Worm (Caenorhabditis elegans) whole organism, L4 larva: ENCODE data around the gene CD4.8.

Experiments used
- D1046.2 ChIP-seq: fragments of 200-800 bp; sonication (Bioruptor generic); IDR thresholded peaks from 2 replicates; pipeline ENCODE4 v1.3.6; 2022; ENCODE audit warnings: missing genetic modification characterization, missing compliant biosample characterization
- F10B5.3 ChIP-seq: sonication (generic microtip); optimal IDR thresholded peaks from 2 replicates; lab custom pipeline; 2016; ENCODE audit warnings: mild to moderate bottlenecking, missing genetic modification characterization, missing compliant biosample characterization
- F37D6.2 ChIP-seq: sonication (generic microtip); optimal IDR thresholded peaks from 2 replicates; lab custom pipeline; 2016; ENCODE audit warnings: mild to moderate bottlenecking, missing genetic modification characterization, missing compliant biosample characterization
- F44E2.7 ChIP-seq: fragments of 200-800 bp; sonication (Bioruptor generic); IDR thresholded peaks from 2 replicates; pipeline ENCODE4 v2.1.2; 2022; ENCODE audit warnings: missing genetic modification characterization, missing compliant biosample characterization
- T20F7.1 ChIP-seq: fragments of 200-800 bp; sonication (Bioruptor generic); optimal IDR thresholded peaks from 2 replicates; lab custom pipeline; 2018; ENCODE audit warnings: mild to moderate bottlenecking, missing genetic modification characterization, missing compliant biosample characterization
- T26A8.4 ChIP-seq: fragments of 200-800 bp; sonication (Bioruptor generic); IDR thresholded peaks from 2 replicates; pipeline ENCODE4 v1.3.6; 2022; ENCODE audit warnings: missing genetic modification characterization, missing compliant biosample characterization
- Y105C5A.15 ChIP-seq: fragments of 200-800 bp; sonication (Bioruptor generic); IDR thresholded peaks from 2 replicates; pipeline ENCODE4 v1.3.6; 2022; ENCODE audit warnings: missing genetic modification characterization, missing compliant biosample characterization
- Y48G9A.11 ChIP-seq: fragments of 200-800 bp; sonication (Bioruptor generic); IDR thresholded peaks from 2 replicates; pipeline ENCODE4 v1.3.6; 2022; ENCODE audit warnings: missing genetic modification reagents, missing genetic modification characterization, missing compliant biosample characterization
- Y5F2A.4 ChIP-seq: fragments of 200-800 bp; sonication (Bioruptor generic); optimal IDR thresholded peaks from 2 replicates; lab custom pipeline; 2018; ENCODE audit warnings: mild to moderate bottlenecking, missing genetic modification characterization, missing compliant biosample characterization
- ZK337.2 ChIP-seq: fragments of 200-800 bp; sonication (Bioruptor generic); IDR thresholded peaks from 2 replicates; pipeline ENCODE4 v1.3.6; 2022; ENCODE audit warnings: missing genetic modification reagents, missing genetic modification characterization, missing compliant biosample characterization
- ZK546.5 ChIP-seq, 2 experiments: sonication (generic microtip); optimal IDR thresholded peaks; 2 replicates each; lab custom pipeline; 2017; ENCODE audit warnings: missing biosample characterization in 2 of 2, missing genetic modification characterization in 2 of 2
- aha-1 ChIP-seq: fragments of 150-350 bp; peaks from one replicate; lab custom pipeline; 2014; ENCODE audit warnings: missing biosample characterization, missing genetic modification characterization
- ama-1 ChIP-seq: fragments of 150-350 bp; optimal IDR thresholded peaks from 2 replicates; lab custom pipeline; 2014; ENCODE audit warnings: inconsistent platforms, mixed read lengths
- arid-1 ChIP-seq: fragments of 200-800 bp; sonication (Bioruptor generic); conservative IDR thresholded peaks from 2 replicates; pipeline ENCODE4 v1.3.6; 2022; ENCODE audit warnings: missing genetic modification reagents, missing genetic modification characterization, missing compliant biosample characterization
- ceh-28 ChIP-seq: fragments of 150-350 bp; optimal IDR thresholded peaks from 2 replicates; lab custom pipeline; 2014; ENCODE audit warnings: missing biosample characterization, missing genetic modification reagents, missing genetic modification characterization
- ceh-32 ChIP-seq: sonication (generic microtip); optimal IDR thresholded peaks from 2 replicates; lab custom pipeline; 2016; ENCODE audit warnings: mild to moderate bottlenecking, missing genetic modification characterization, missing compliant biosample characterization; ENCODE audit not compliant: poor library complexity
- ces-1 ChIP-seq: fragments of 150-350 bp; sonication (generic microtip); optimal IDR thresholded peaks from 4 replicates; lab custom pipeline; 2014; ENCODE audit warnings: missing biosample characterization, missing genetic modification reagents, missing genetic modification characterization
- cey-2 ChIP-seq: sonication (generic microtip); optimal IDR thresholded peaks from 3 replicates; lab custom pipeline; 2017; ENCODE audit warnings: missing genetic modification characterization, mild to moderate bottlenecking, missing compliant biosample characterization, antibody characterized with exemption, borderline replicate concordance; ENCODE audit not compliant: insufficient read depth
- ctbp-1 ChIP-seq: fragments of 200-800 bp; sonication (Bioruptor generic); IDR thresholded peaks from 2 replicates; pipeline ENCODE4 v1.3.6; 2022; ENCODE audit warnings: missing genetic modification reagents, missing genetic modification characterization, missing compliant biosample characterization
- daf-12 ChIP-seq: fragments of 150-350 bp; optimal IDR thresholded peaks from 2 replicates; lab custom pipeline; 2014; ENCODE audit warnings: missing biosample characterization, missing genetic modification reagents, missing genetic modification characterization
- daf-16 ChIP-seq, 3 experiments: sonication (generic microtip); optimal IDR thresholded peaks; 2 replicates each; lab custom pipeline; 2016 to 2017; ENCODE audit warnings: missing genetic modification characterization in 3 of 3, missing genetic modification reagents in 3 of 3, mild to moderate bottlenecking in 2 of 3, missing compliant biosample characterization in 2 of 3, missing biosample characterization in 1 of 3, moderate library complexity in 1 of 3
- dmd-6 ChIP-seq: fragments of 200-800 bp; sonication (Bioruptor generic); IDR thresholded peaks from 2 replicates; pipeline ENCODE4 v1.3.6; 2022; ENCODE audit warnings: missing genetic modification reagents, missing genetic modification characterization, missing compliant biosample characterization
- dmd-9 ChIP-seq: fragments of 200-800 bp; sonication (Bioruptor generic); IDR thresholded peaks from 2 replicates; pipeline ENCODE4 v1.3.6; 2022; ENCODE audit warnings: missing genetic modification reagents, missing genetic modification characterization, missing compliant biosample characterization
- fkh-10 ChIP-seq: fragments of 150-350 bp; optimal IDR thresholded peaks from 2 replicates; lab custom pipeline; 2014; ENCODE audit warnings: missing biosample characterization, missing genetic modification reagents, missing genetic modification characterization
- fos-1 ChIP-seq: fragments of 150-350 bp; optimal IDR thresholded peaks from 2 replicates; lab custom pipeline; 2014; ENCODE audit warnings: missing biosample characterization, missing genetic modification characterization
- hmg-1.1 ChIP-seq: fragments of 200-800 bp; sonication (Bioruptor generic); IDR thresholded peaks from 2 replicates; pipeline ENCODE4 v1.3.6; 2022; ENCODE audit warnings: missing genetic modification reagents, missing genetic modification characterization, missing compliant biosample characterization
- lim-7 ChIP-seq: fragments of 200-800 bp; sonication (Bioruptor generic); IDR thresholded peaks from 2 replicates; pipeline ENCODE4 v1.3.6; 2022; ENCODE audit warnings: missing genetic modification characterization, missing compliant biosample characterization
- lin-1 ChIP-seq: fragments of 200-800 bp; sonication (Bioruptor generic); IDR thresholded peaks from 2 replicates; pipeline ENCODE4 v1.3.6; 2022; ENCODE audit warnings: missing genetic modification reagents, missing genetic modification characterization, missing compliant biosample characterization
- lin-13 ChIP-seq: fragments of 150-350 bp; optimal IDR thresholded peaks from 2 replicates; lab custom pipeline; 2014; ENCODE audit warnings: missing biosample characterization, missing genetic modification reagents, missing genetic modification characterization
- lin-29 ChIP-seq: fragments of 200-800 bp; sonication (Bioruptor generic); IDR thresholded peaks from 2 replicates; pipeline ENCODE4 v1.3.6; 2022; ENCODE audit warnings: missing genetic modification reagents, missing genetic modification characterization, missing compliant biosample characterization
- lin-38 ChIP-seq: fragments of 200-800 bp; sonication (Bioruptor generic); IDR thresholded peaks from 2 replicates; pipeline ENCODE4 v1.3.6; 2022; ENCODE audit warnings: missing genetic modification reagents, missing genetic modification characterization, missing compliant biosample characterization
- lsy-2 ChIP-seq, 2 experiments: fragments of 150-350 bp in 1 of 2; sonication (generic microtip) in 1 of 2; optimal IDR thresholded peaks; 2 replicates each; lab custom pipeline; 2014 to 2017; ENCODE audit warnings: missing biosample characterization in 2 of 2, missing genetic modification characterization in 2 of 2
- mes-2 ChIP-seq: sonication (generic microtip); optimal IDR thresholded peaks from 2 replicates; lab custom pipeline; 2016; ENCODE audit warnings: missing genotype, mild to moderate bottlenecking, missing genetic modification characterization, missing compliant biosample characterization; ENCODE audit not compliant: poor library complexity, severe bottlenecking
- mxl-2 ChIP-seq: fragments of 200-800 bp; sonication (Bioruptor generic); conservative IDR thresholded peaks from 2 replicates; pipeline ENCODE4 v1.3.6; 2022; ENCODE audit warnings: missing genetic modification reagents, missing genetic modification characterization, missing compliant biosample characterization
- nhr-102 ChIP-seq: sonication (generic microtip); optimal IDR thresholded peaks from 2 replicates; lab custom pipeline; 2016; ENCODE audit warnings: mild to moderate bottlenecking, missing genetic modification characterization, moderate library complexity, missing compliant biosample characterization
- nhr-111 ChIP-seq: fragments of 200-800 bp; sonication (Bioruptor generic); optimal IDR thresholded peaks from 2 replicates; lab custom pipeline; 2018; ENCODE audit warnings: mild to moderate bottlenecking, missing genetic modification characterization, missing compliant biosample characterization
- nhr-237 ChIP-seq: sonication (generic microtip); optimal IDR thresholded peaks from 2 replicates; lab custom pipeline; 2017; ENCODE audit warnings: missing biosample characterization, missing genetic modification characterization
- nhr-25 ChIP-seq: sonication (generic microtip); optimal IDR thresholded peaks from 2 replicates; lab custom pipeline; 2017; ENCODE audit warnings: missing genetic modification characterization, mild to moderate bottlenecking, missing compliant biosample characterization, antibody characterized with exemption, moderate library complexity, borderline replicate concordance; ENCODE audit not compliant: insufficient read depth
- nhr-28 ChIP-seq: fragments of 150-350 bp; optimal IDR thresholded peaks from 2 replicates; lab custom pipeline; 2014; ENCODE audit warnings: missing biosample characterization, missing genetic modification characterization
- nhr-77 ChIP-seq: fragments of 150-350 bp; optimal IDR thresholded peaks from 2 replicates; lab custom pipeline; 2014; ENCODE audit warnings: missing biosample characterization, missing genetic modification characterization
- rbr-2 ChIP-seq: sonication (generic microtip); optimal IDR thresholded peaks from 2 replicates; lab custom pipeline; 2016; ENCODE audit warnings: missing genotype, missing genetic modification characterization, missing compliant biosample characterization
- set-16 ChIP-seq: fragments of 200-800 bp; sonication (Bioruptor generic); IDR thresholded peaks from 2 replicates; pipeline ENCODE4 v1.3.6; 2022; ENCODE audit warnings: missing genetic modification reagents, missing genetic modification characterization, missing compliant biosample characterization
- skn-1 ChIP-seq: fragments of 150-350 bp; optimal IDR thresholded peaks from 2 replicates; lab custom pipeline; 2014; ENCODE audit warnings: missing biosample characterization, missing genetic modification characterization
- spr-3 ChIP-seq: fragments of 200-800 bp; sonication (Bioruptor generic); optimal IDR thresholded peaks from 2 replicates; lab custom pipeline; 2018; ENCODE audit warnings: mild to moderate bottlenecking, missing genetic modification characterization, missing compliant biosample characterization
- tra-1 ChIP-seq: fragments of 200-800 bp; sonication (Bioruptor generic); IDR thresholded peaks from 2 replicates; pipeline ENCODE4 v1.3.6; 2022; ENCODE audit warnings: missing genetic modification reagents, missing genetic modification characterization, missing compliant biosample characterization
- unc-130 ChIP-seq: sonication (generic microtip); optimal IDR thresholded peaks from 2 replicates; lab custom pipeline; 2016; ENCODE audit warnings: missing genetic modification reagents, missing genetic modification characterization, missing compliant biosample characterization
- unc-39 ChIP-seq: sonication (generic microtip); optimal IDR thresholded peaks from 2 replicates; lab custom pipeline; 2017; ENCODE audit warnings: missing biosample characterization, missing genetic modification characterization
- zag-1 ChIP-seq: fragments of 150-350 bp; optimal IDR thresholded peaks from 2 replicates; lab custom pipeline; 2014; ENCODE audit warnings: missing biosample characterization, missing genetic modification characterization
- zip-2 ChIP-seq: fragments of 150-350 bp; optimal IDR thresholded peaks from 2 replicates; lab custom pipeline; 2014; ENCODE audit warnings: missing biosample characterization, missing genetic modification characterization
- ztf-11 ChIP-seq: fragments of 150-350 bp; optimal IDR thresholded peaks from 2 replicates; lab custom pipeline; 2014; ENCODE audit warnings: missing biosample characterization, missing genetic modification characterization
- ztf-7 ChIP-seq: fragments of 150-350 bp; optimal IDR thresholded peaks from 2 replicates; lab custom pipeline; 2014; ENCODE audit warnings: missing biosample characterization, missing genetic modification characterization

Gene CD4.8

DNA sequence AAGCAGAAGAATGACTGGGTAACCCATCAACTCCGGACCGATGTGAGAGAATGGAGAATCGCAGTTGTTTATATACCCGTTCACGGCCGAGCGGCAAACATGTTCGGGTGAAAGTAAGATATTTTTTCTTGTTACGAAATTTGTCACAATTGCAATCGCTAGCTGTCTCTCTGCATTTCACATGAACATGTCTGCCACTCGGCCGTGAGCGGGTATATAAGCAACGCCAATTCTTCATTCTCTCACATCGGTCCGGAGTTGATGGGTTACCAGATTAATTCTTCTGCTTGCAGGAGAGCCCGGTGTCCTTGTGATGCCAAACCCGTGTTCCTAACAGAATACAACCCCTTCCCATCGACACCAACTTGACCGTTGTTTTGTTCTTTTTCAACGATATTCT lies 14.1 kb downstream of the CD4.8 start (continued):
- TF ChIP-seq mes-2 (tag; lab: Kevin White, UChicago) (no peak), spr-3 (GFP tag; lab: Kevin White, UChicago) (peak; percentile 20), nhr-25 (tag; lab: Kevin White, UChicago) (no peak), F44E2.7 (GFP tag; lab: Robert Waterston, UW) (no peak), cey-2 (tag; lab: Kevin White, UChicago) (no peak), dmd-9 (GFP tag; lab: Robert Waterston, UW) (no peak), ztf-7 (tag; lab: Kevin White, UChicago) (no peak), ctbp-1 (GFP tag; lab: Robert Waterston, UW) (no peak), daf-16 (GFP tag; optimal IDR thresholded peaks at IDR 0.05; lab: Kevin White, UChicago) (peak; percentile 39 to 65), daf-16 (tag; optimal IDR thresholded peaks at IDR 0.05; lab: Kevin White, UChicago) (no peak), fkh-10 (GFP tag; lab: Kevin White, UChicago) (no peak), daf-12 (tag; lab: Kevin White, UChicago) (no peak), arid-1 (GFP tag; lab: Robert Waterston, UW) (no peak), ztf-11 (tag; lab: Kevin White, UChicago) (no peak), nhr-102 (peak; percentile 38), lin-29 (GFP tag; lab: Robert Waterston, UW) (no peak), nhr-237 (tag; lab: Kevin White, UChicago) (no peak), ces-1 (GFP tag; lab: Kevin White, UChicago) (no peak), F37D6.2 (tag; lab: Kevin White, UChicago) (no peak), skn-1 (no peak), D1046.2 (GFP tag; lab: Robert Waterston, UW) (no peak), nhr-77 (tag; lab: Kevin White, UChicago) (no peak), dmd-6 (GFP tag; lab: Robert Waterston, UW) (peak; percentile 34; the same call in 1 of the 2 replicates), lin-1 (GFP tag; lab: Robert Waterston, UW) (no peak), T26A8.4 (GFP tag; lab: Robert Waterston, UW) (peak; percentile 78), T20F7.1 (GFP tag; lab: Kevin White, UChicago) (peak; percentile 14), Y5F2A.4 (GFP tag; lab: Kevin White, UChicago) (no peak), aha-1 (tag; lab: Kevin White, UChicago) (no peak), lin-13 (GFP tag; lab: Kevin White, UChicago) (no peak), F10B5.3 (tag; lab: Kevin White, UChicago) (no peak), tra-1 (GFP tag; lab: Robert Waterston, UW) (no peak), Y48G9A.11 (no peak), lsy-2 (tag; optimal IDR thresholded peaks at IDR 0.05; lab: Kevin White, UChicago) (peak in 1 of 2 experiments; percentile 53), nhr-28 (tag; lab: Kevin White, UChicago) (no peak), fos-1 (no peak), zag-1 (tag; lab: Kevin White, UChicago) (no peak), lim-7 (GFP tag; lab: Robert Waterston, UW) (no peak), zip-2 (tag; lab: Kevin White, UChicago) (peak; percentile 97), nhr-111 (GFP tag; lab: Kevin White, UChicago) (no peak), ZK337.2 (GFP tag; lab: Robert Waterston, UW) (0 out of 2 replicates have a peak, but pooled peaks have one; percentile 28), unc-130 (GFP tag; lab: Kevin White, UChicago) (no peak), ceh-32 (tag; lab: Kevin White, UChicago) (no peak), rbr-2 (tag; lab: Kevin White, UChicago) (peak; percentile 14), set-16 (GFP tag; lab: Robert Waterston, UW) (peak; percentile 29; the same call in 1 of the 2 replicates), mxl-2 (GFP tag; lab: Robert Waterston, UW) (no peak), ama-1 (lab: Kevin White, UChicago) (no peak), Y105C5A.15 (GFP tag; lab: Robert Waterston, UW) (0 out of 2 replicates have a peak, but pooled peaks have one; percentile 9), ceh-28 (no peak), unc-39 (no peak), lin-38 (GFP tag; lab: Robert Waterston, UW) (peak; percentile 57), hmg-1.1 (0 out of 2 replicates have a peak, but pooled peaks have one; percentile 52), ZK546.5 (tag; optimal IDR thresholded peaks at IDR 0.05; lab: Kevin White, UChicago) (no peak)
